Worm (Caenorhabditis elegans) whole organism, late embryonic: Measurements from ENCODE around the gene clhm-1.

Experiments used
- dve-1 ChIP-seq: sonication (generic microtip); optimal IDR thresholded peaks from 2 replicates; lab custom pipeline; 2017; ENCODE audit warnings: antibody characterized with exemption, mild to moderate bottlenecking, missing genetic modification characterization, missing compliant biosample characterization
- eyg-1 ChIP-seq: sonication (generic microtip); optimal IDR thresholded peaks from 2 replicates; lab custom pipeline; 2016; ENCODE audit warnings: missing genotype, missing genetic modification characterization, missing compliant biosample characterization
- fkh-10 ChIP-seq: fragments of 150-350 bp; optimal IDR thresholded peaks from 2 replicates; lab custom pipeline; 2014; ENCODE audit warnings: missing biosample characterization, missing genetic modification reagents, missing genetic modification characterization
- fkh-6 ChIP-seq: sonication (generic microtip); optimal IDR thresholded peaks from 2 replicates; lab custom pipeline; 2016; ENCODE audit warnings: missing genetic modification characterization, missing compliant biosample characterization
- nhr-11 ChIP-seq: fragments of 150-350 bp; optimal IDR thresholded peaks from 2 replicates; lab custom pipeline; 2014; ENCODE audit warnings: missing biosample characterization, missing genetic modification characterization
- ref-2 ChIP-seq: sonication (generic microtip); optimal IDR thresholded peaks from 2 replicates; lab custom pipeline; 2016; ENCODE audit warnings: missing genetic modification characterization, missing compliant biosample characterization
- sox-4 ChIP-seq: sonication (generic microtip); optimal IDR thresholded peaks from 2 replicates; lab custom pipeline; 2017; ENCODE audit warnings: mild to moderate bottlenecking, missing genetic modification characterization, inconsistent platforms, missing compliant biosample characterization

- TF ChIP-seq fkh-10, result no peak
- no peak for TF ChIP-seq eyg-1 (tag; lab: Kevin White, UChicago)
- TF ChIP-seq fkh-6 (tag; lab: Kevin White, UChicago), result no peak
- TF ChIP-seq dve-1 (tag; lab: Kevin White, UChicago), result no peak
- no peak for TF ChIP-seq nhr-11 (tag; lab: Kevin White, UChicago)
- no peak for TF ChIP-seq ref-2 (tag; lab: Kevin White, UChicago)
- TF ChIP-seq sox-4 (tag; lab: Kevin White, UChicago), result no peak
Observed at ce11 chrII:6901795-6902194, 31.0 kb upstream of the clhm-1 start, which contains the start of gene psmd-9.
